Worm (Caenorhabditis elegans) whole organism, L1 larva: ENCODE data around the gene vps-37.
A peak's percentile ranks its signal among the peaks of the same experiment; 100 is the strongest.

Experiments used
- C16A3.4 ChIP-seq: fragments of 150-350 bp; optimal IDR thresholded peaks from 2 replicates; lab custom pipeline; 2014; ENCODE audit warnings: missing biosample characterization, missing genetic modification characterization
- C34B4.2 ChIP-seq: sonication (generic microtip); optimal IDR thresholded peaks from 2 replicates; lab custom pipeline; 2017; ENCODE audit warnings: mild to moderate bottlenecking, missing genetic modification characterization, missing compliant biosample characterization
- F16B12.6 ChIP-seq: fragments of 150-350 bp; optimal IDR thresholded peaks from 2 replicates; lab custom pipeline; 2014; ENCODE audit warnings: missing biosample characterization, missing genetic modification characterization
- aly-2 ChIP-seq: fragments of 150-350 bp; optimal IDR thresholded peaks from 2 replicates; lab custom pipeline; 2014; ENCODE audit warnings: missing biosample characterization, missing genetic modification characterization
- ama-1 ChIP-seq: fragments of 150-350 bp; optimal IDR thresholded peaks from 2 replicates; lab custom pipeline; 2014
- blmp-1 ChIP-seq: fragments of 150-350 bp; optimal IDR thresholded peaks from 2 replicates; lab custom pipeline; 2014; ENCODE audit warnings: missing biosample characterization, missing genetic modification characterization
- ceh-8 ChIP-seq: fragments of 200-800 bp; sonication (Bioruptor generic); optimal IDR thresholded peaks from 2 replicates; lab custom pipeline; 2018; ENCODE audit warnings: mild to moderate bottlenecking, missing genetic modification characterization, moderate library complexity, missing compliant biosample characterization
- ceh-82 ChIP-seq, 3 experiments: fragments of 150-350 bp in 1 of 3; sonication (generic microtip) in 2 of 3; optimal IDR thresholded peaks; 2 replicates each; lab custom pipeline; 2014 to 2017; ENCODE audit warnings: missing biosample characterization in 3 of 3, missing genetic modification characterization in 3 of 3
- ceh-88 ChIP-seq: fragments of 200-800 bp; sonication (Bioruptor generic); IDR thresholded peaks from 2 replicates; pipeline ENCODE4 v1.3.6; 2022; ENCODE audit warnings: missing genetic modification characterization, missing compliant biosample characterization
- ces-1 ChIP-seq: fragments of 150-350 bp; optimal IDR thresholded peaks from 2 replicates; lab custom pipeline; 2014; ENCODE audit warnings: missing biosample characterization, missing genetic modification reagents, missing genetic modification characterization
- dpl-1 ChIP-seq, 3 experiments: fragments of 150-350 bp in 2 of 3; sonication (generic microtip) in 1 of 3; optimal IDR thresholded peaks; 2 replicates each; lab custom pipeline; 2014 to 2017; ENCODE audit warnings: missing biosample characterization in 3 of 3, missing genetic modification characterization in 3 of 3, missing genetic modification reagents in 3 of 3
- dsc-1 ChIP-seq: sonication (generic microtip); optimal IDR thresholded peaks from 2 replicates; lab custom pipeline; 2016; ENCODE audit warnings: mild to moderate bottlenecking, missing genetic modification characterization, missing compliant biosample characterization
- efl-1 ChIP-seq, 4 experiments: fragments of 150-350 bp; optimal IDR thresholded peaks in 3 of 4; peaks in 1 of 4; 1 replicate in 1 of 4; 2 replicates in 3 of 4; lab custom pipeline; 2014; ENCODE audit warnings: missing biosample characterization in 2 of 4, missing genetic modification characterization in 2 of 4, missing genetic modification reagents in 2 of 4
- efl-3 ChIP-seq: fragments of 200-800 bp; sonication (Bioruptor generic); optimal IDR thresholded peaks from 2 replicates; lab custom pipeline; 2018; ENCODE audit warnings: mild to moderate bottlenecking, missing genetic modification characterization, missing compliant biosample characterization
- egl-27 ChIP-seq, 2 experiments: fragments of 150-350 bp in 1 of 2; sonication (generic microtip); optimal IDR thresholded peaks; 3 replicates each; lab custom pipeline; 2017 to 2018; ENCODE audit warnings: missing biosample characterization in 2 of 2, missing genetic modification characterization in 2 of 2, missing genetic modification reagents in 2 of 2
- elt-2 ChIP-seq: sonication (generic microtip); optimal IDR thresholded peaks from 2 replicates; lab custom pipeline; 2016; ENCODE audit warnings: missing genetic modification characterization, mild to moderate bottlenecking, inconsistent platforms, missing compliant biosample characterization, missing genetic modification reagents
- elt-3 ChIP-seq, 6 experiments: fragments of 150-350 bp in 1 of 6; sonication (generic microtip); optimal IDR thresholded peaks; 2 replicates each; lab custom pipeline; 2017 to 2018; ENCODE audit warnings: missing biosample characterization in 6 of 6, missing genetic modification characterization in 6 of 6, inconsistent platforms in 1 of 6
- fkh-8 ChIP-seq: sonication (generic microtip); optimal IDR thresholded peaks from 2 replicates; lab custom pipeline; 2016; ENCODE audit warnings: mild to moderate bottlenecking, missing genetic modification characterization, missing compliant biosample characterization
- hlh-17 ChIP-seq: fragments of 200-800 bp; sonication (Bioruptor generic); optimal IDR thresholded peaks from 2 replicates; lab custom pipeline; 2018; ENCODE audit warnings: missing genetic modification characterization, mild to moderate bottlenecking, missing compliant biosample characterization, moderate library complexity, borderline replicate concordance
- hlh-4 ChIP-seq: sonication (generic microtip); optimal IDR thresholded peaks from 2 replicates; lab custom pipeline; 2016; ENCODE audit warnings: mild to moderate bottlenecking, missing genetic modification characterization, missing compliant biosample characterization
- hpl-2 ChIP-seq: fragments of 150-350 bp; optimal IDR thresholded peaks from 2 replicates; lab custom pipeline; 2014; ENCODE audit warnings: missing biosample characterization, missing genetic modification reagents, missing genetic modification characterization
- irx-1 ChIP-seq: sonication (generic microtip); optimal IDR thresholded peaks from 2 replicates; lab custom pipeline; 2016; ENCODE audit warnings: missing genetic modification characterization, missing compliant biosample characterization
- isw-1 ChIP-seq: fragments of 200-800 bp; sonication (Bioruptor generic); IDR thresholded peaks from 2 replicates; pipeline ENCODE4 v1.3.6; 2022; ENCODE audit warnings: missing genetic modification characterization, missing compliant biosample characterization
- jun-1 ChIP-seq: fragments of 150-350 bp; optimal IDR thresholded peaks from 2 replicates; lab custom pipeline; 2014; ENCODE audit warnings: missing biosample characterization, missing genetic modification reagents, missing genetic modification characterization
- lin-13 ChIP-seq: fragments of 150-350 bp; optimal IDR thresholded peaks from 2 replicates; lab custom pipeline; 2014; ENCODE audit warnings: missing biosample characterization, missing genetic modification reagents, missing genetic modification characterization
- lin-15B ChIP-seq: fragments of 150-350 bp; sonication (generic microtip); optimal IDR thresholded peaks from 3 replicates; lab custom pipeline; 2014; ENCODE audit warnings: missing biosample characterization, missing genetic modification characterization
- lin-39 ChIP-seq: fragments of 150-350 bp; optimal IDR thresholded peaks from 2 replicates; lab custom pipeline; 2014; ENCODE audit warnings: missing biosample characterization, missing genetic modification reagents, missing genetic modification characterization
- mdl-1 ChIP-seq, 2 experiments: fragments of 150-350 bp; optimal IDR thresholded peaks; 2 replicates each; lab custom pipeline; 2014 to 2017; ENCODE audit warnings: missing biosample characterization in 2 of 2, missing genetic modification characterization in 2 of 2, inconsistent platforms in 1 of 2
- mep-1 ChIP-seq: fragments of 150-350 bp; optimal IDR thresholded peaks from 2 replicates; lab custom pipeline; 2014; ENCODE audit warnings: missing biosample characterization, missing genetic modification characterization
- nhr-11 ChIP-seq: fragments of 150-350 bp; optimal IDR thresholded peaks from 2 replicates; lab custom pipeline; 2014; ENCODE audit warnings: missing biosample characterization, missing genetic modification characterization
- nhr-12 ChIP-seq: sonication (generic microtip); optimal IDR thresholded peaks from 2 replicates; lab custom pipeline; 2017; ENCODE audit warnings: missing biosample characterization, missing genetic modification characterization
- nhr-237 ChIP-seq: fragments of 150-350 bp; optimal IDR thresholded peaks from 2 replicates; lab custom pipeline; 2014; ENCODE audit warnings: missing biosample characterization, missing genetic modification characterization
- nhr-47 ChIP-seq: sonication (generic microtip); optimal IDR thresholded peaks from 2 replicates; lab custom pipeline; 2016; ENCODE audit warnings: mild to moderate bottlenecking, missing genetic modification characterization, moderate library complexity, missing compliant biosample characterization
- nhr-71 ChIP-seq: sonication (generic microtip); optimal IDR thresholded peaks from 2 replicates; lab custom pipeline; 2016; ENCODE audit warnings: mild to moderate bottlenecking, missing genetic modification characterization, moderate library complexity, missing compliant biosample characterization
- nhr-84 ChIP-seq: sonication (generic microtip); optimal IDR thresholded peaks from 2 replicates; lab custom pipeline; 2017; ENCODE audit warnings: missing biosample characterization, missing genetic modification characterization
- nhr-85 ChIP-seq: sonication (generic microtip); peaks from one replicate; lab custom pipeline; 2016; ENCODE audit warnings: missing genetic modification characterization, inconsistent platforms, missing compliant biosample characterization
- nhr-90 ChIP-seq: sonication (generic microtip); optimal IDR thresholded peaks from 2 replicates; lab custom pipeline; 2016; ENCODE audit warnings: mild to moderate bottlenecking, missing genetic modification characterization, missing compliant biosample characterization; ENCODE audit not compliant: poor library complexity
- pax-3 ChIP-seq: fragments of 200-800 bp; sonication (Bioruptor generic); optimal IDR thresholded peaks from 2 replicates; lab custom pipeline; 2018; ENCODE audit warnings: mild to moderate bottlenecking, missing genetic modification characterization, moderate library complexity, missing compliant biosample characterization
- pqm-1 ChIP-seq: sonication (generic microtip); optimal IDR thresholded peaks from 3 replicates; lab custom pipeline; 2017; ENCODE audit warnings: missing biosample characterization, missing genetic modification characterization
- rnt-1 ChIP-seq: sonication (generic microtip); optimal IDR thresholded peaks from 2 replicates; lab custom pipeline; 2016; ENCODE audit warnings: mild to moderate bottlenecking, missing genetic modification characterization, moderate library complexity, missing compliant biosample characterization
- snpc-4 ChIP-seq: fragments of 150-350 bp; optimal IDR thresholded peaks from 2 replicates; lab custom pipeline; 2014; ENCODE audit warnings: missing biosample characterization, missing genetic modification characterization
- snu-23 ChIP-seq: sonication (generic microtip); optimal IDR thresholded peaks from 2 replicates; lab custom pipeline; 2016; ENCODE audit warnings: missing genetic modification characterization, missing compliant biosample characterization
- sup-37 ChIP-seq: fragments of 200-800 bp; sonication (Bioruptor generic); optimal IDR thresholded peaks from 2 replicates; lab custom pipeline; 2018; ENCODE audit warnings: mild to moderate bottlenecking, missing genetic modification characterization, missing compliant biosample characterization
- swsn-7 ChIP-seq: sonication (generic microtip); optimal IDR thresholded peaks from 2 replicates; lab custom pipeline; 2016; ENCODE audit warnings: missing genetic modification characterization, missing compliant biosample characterization
- tbx-2 ChIP-seq: sonication (generic microtip); optimal IDR thresholded peaks from 2 replicates; lab custom pipeline; 2016; ENCODE audit warnings: missing genetic modification characterization, missing compliant biosample characterization
- unc-130 ChIP-seq: fragments of 150-350 bp; optimal IDR thresholded peaks from 2 replicates; lab custom pipeline; 2017; ENCODE audit warnings: missing biosample characterization, missing genetic modification characterization, inconsistent platforms
- unc-30 ChIP-seq: sonication (generic microtip); optimal IDR thresholded peaks from 2 replicates; lab custom pipeline; 2017; ENCODE audit warnings: missing biosample characterization, missing genetic modification characterization
- unc-86 ChIP-seq: sonication (generic microtip); optimal IDR thresholded peaks from 2 replicates; lab custom pipeline; 2016; ENCODE audit warnings: missing genetic modification characterization, missing compliant biosample characterization
- unc-98 ChIP-seq: fragments of 200-800 bp; sonication (Bioruptor generic); IDR thresholded peaks from 2 replicates; pipeline ENCODE4 v1.3.6; 2022; ENCODE audit warnings: missing genetic modification characterization, missing compliant biosample characterization
- vab-15 ChIP-seq: sonication (generic microtip); optimal IDR thresholded peaks from 2 replicates; lab custom pipeline; 2017; ENCODE audit warnings: missing genotype, mild to moderate bottlenecking, missing genetic modification characterization, missing compliant biosample characterization
- xbp-1 ChIP-seq: sonication (generic microtip); optimal IDR thresholded peaks from 2 replicates; lab custom pipeline; 2016; ENCODE audit warnings: missing genetic modification characterization, missing compliant biosample characterization
- zip-4 ChIP-seq: fragments of 200-800 bp; sonication (Bioruptor generic); optimal IDR thresholded peaks from 2 replicates; lab custom pipeline; 2018; ENCODE audit warnings: mild to moderate bottlenecking, missing genetic modification characterization, moderate library complexity, missing compliant biosample characterization
- ztf-11 ChIP-seq, 2 experiments: sonication (generic microtip); optimal IDR thresholded peaks; 2 replicates each; lab custom pipeline; 2016 to 2017; ENCODE audit warnings: missing genetic modification characterization in 2 of 2, missing biosample characterization in 1 of 2, missing compliant biosample characterization in 1 of 2

vps-37 gene

ce11 chrV:5592323-5592722, at the start of gene vps-37:
TSS of gene vps-37 (plus strand) at chrV:5592700.
- TF ChIP-seq isw-1 (GFP tag; lab: Robert Waterston, UW): peak; percentile 61; the same call in 1 of the 2 replicates
- TF ChIP-seq nhr-90 (tag; lab: Kevin White, UChicago): peak; percentile 74
- TF ChIP-seq unc-86 (tag; lab: Kevin White, UChicago): peak; percentile 70
- TF ChIP-seq pax-3 (tag; lab: Kevin White, UChicago): no peak
- peak; percentile 25 for TF ChIP-seq ama-1 (lab: Kevin White, UChicago)
- TF ChIP-seq nhr-12: no peak
- no peak for TF ChIP-seq egl-27 (tag; optimal IDR thresholded peaks at IDR 0.05; lab: Kevin White, UChicago)
- no peak for TF ChIP-seq vab-15
- TF ChIP-seq swsn-7 (tag; lab: Kevin White, UChicago): peak; percentile 82
- peak; percentile 20 for TF ChIP-seq ceh-8 (GFP tag; lab: Kevin White, UChicago)
- peak; percentile 87 for TF ChIP-seq C16A3.4 (tag; lab: Kevin White, UChicago)
- peak; percentile 62 for TF ChIP-seq blmp-1
- TF ChIP-seq rnt-1 (tag; lab: Kevin White, UChicago): peak; percentile 86
- TF ChIP-seq irx-1 (tag; lab: Kevin White, UChicago): peak; percentile 69
- TF ChIP-seq ztf-11 (tag; optimal IDR thresholded peaks at IDR 0.05; lab: Kevin White, UChicago): peak in 1 of 2 experiments; percentile 34
- no peak for TF ChIP-seq sup-37 (GFP tag; lab: Kevin White, UChicago)
- no peak for TF ChIP-seq efl-3 (GFP tag; lab: Kevin White, UChicago)
- peak; percentile 27 for TF ChIP-seq nhr-237
- TF ChIP-seq nhr-84 (tag; lab: Kevin White, UChicago): peak; percentile 43
- peak; percentile 79 for TF ChIP-seq aly-2
- peak; percentile 85 for TF ChIP-seq snpc-4 (tag; lab: Kevin White, UChicago)
- no peak for TF ChIP-seq C34B4.2
- TF ChIP-seq hpl-2 (GFP tag; lab: Kevin White, UChicago): no peak
- peak; percentile 77 for TF ChIP-seq xbp-1
- TF ChIP-seq elt-2: no peak
- peak; percentile 87 for TF ChIP-seq nhr-71
- peak; percentile 2 for TF ChIP-seq unc-30 (tag; lab: Kevin White, UChicago)
- peak; percentile 78 for TF ChIP-seq lin-15B (tag; lab: Kevin White, UChicago)
- no peak for TF ChIP-seq hlh-17 (GFP tag; lab: Kevin White, UChicago)
- TF ChIP-seq ceh-88 (GFP tag; lab: Robert Waterston, UW): no peak
- peak; percentile 81 for TF ChIP-seq nhr-85 (tag; lab: Kevin White, UChicago)
- TF ChIP-seq mep-1 (tag; lab: Kevin White, UChicago): peak; percentile 94
- peak; percentile 58 for TF ChIP-seq fkh-8 (tag; lab: Kevin White, UChicago)
- peak; percentile 61 for TF ChIP-seq lin-39 (tag; lab: Kevin White, UChicago)
- TF ChIP-seq snu-23: peak; percentile 88
- no peak for TF ChIP-seq zip-4
- TF ChIP-seq efl-1 (optimal IDR thresholded peaks at IDR 0.05; lab: Kevin White, UChicago): peak; percentile 91
- peak; percentile 83 to 98 for TF ChIP-seq efl-1 (GFP tag; optimal IDR thresholded peaks at IDR 0.05 in 1 of 2; lab: Kevin White, UChicago)
- no peak for TF ChIP-seq jun-1
- peak; percentile 99 for TF ChIP-seq F16B12.6 (tag; lab: Kevin White, UChicago)
- TF ChIP-seq nhr-11: peak; percentile 33
- peak; percentile 77 for TF ChIP-seq tbx-2 (tag; lab: Kevin White, UChicago)
- TF ChIP-seq unc-130: peak; percentile 86
- TF ChIP-seq ces-1: peak; percentile 50
- peak; percentile 77 for TF ChIP-seq lin-13
- peak in 2 of 6 experiments; percentile 9 to 52 for TF ChIP-seq elt-3 (tag; optimal IDR thresholded peaks at IDR 0.05; lab: Kevin White, UChicago)
- no peak for TF ChIP-seq unc-98 (GFP tag; lab: Robert Waterston, UW)
- peak; percentile 82 for TF ChIP-seq nhr-47 (tag; lab: Kevin White, UChicago)
- no peak for TF ChIP-seq pqm-1
- no peak for TF ChIP-seq hlh-4 (tag; lab: Kevin White, UChicago)
- peak; percentile 70 for TF ChIP-seq dsc-1 (tag; lab: Kevin White, UChicago)
- TF ChIP-seq ceh-82 (tag; optimal IDR thresholded peaks at IDR 0.05; lab: Kevin White, UChicago): peak; percentile 81 to 92 (median 86)
- peak; percentile 74 to 85 (median 84) for TF ChIP-seq dpl-1 (GFP tag; optimal IDR thresholded peaks at IDR 0.05; lab: Kevin White, UChicago)
- TF ChIP-seq mdl-1 (tag; optimal IDR thresholded peaks at IDR 0.05; lab: Kevin White, UChicago): peak in 1 of 2 experiments; percentile 33
